Worm (Caenorhabditis elegans) whole organism, L2 larva: ENCODE measurements around the gene arv-1.

ENCODE experiments used
- alr-1 ChIP-seq: fragments of 150-350 bp; optimal IDR thresholded peaks from 2 replicates; lab custom pipeline; 2014; ENCODE audit warnings: missing biosample characterization, missing genetic modification characterization
- lin-13 ChIP-seq: fragments of 150-350 bp; optimal IDR thresholded peaks from 2 replicates; lab custom pipeline; 2014; ENCODE audit warnings: missing biosample characterization, missing genetic modification reagents, missing genetic modification characterization
- lin-39 ChIP-seq: fragments of 150-350 bp; optimal IDR thresholded peaks from 2 replicates; lab custom pipeline; 2014; ENCODE audit warnings: missing biosample characterization, missing genetic modification reagents, missing genetic modification characterization
- mdl-1 ChIP-seq, 2 experiments: fragments of 150-350 bp in 1 of 2; sonication (generic microtip) in 1 of 2; optimal IDR thresholded peaks; 2 replicates each; lab custom pipeline; 2017; ENCODE audit warnings: missing biosample characterization in 2 of 2, missing genetic modification characterization in 2 of 2
- nhr-237 ChIP-seq: fragments of 150-350 bp; optimal IDR thresholded peaks from 2 replicates; lab custom pipeline; 2014; ENCODE audit warnings: missing biosample characterization, missing genetic modification characterization
- unc-39 ChIP-seq: fragments of 150-350 bp; optimal IDR thresholded peaks from 2 replicates; lab custom pipeline; 2014; ENCODE audit warnings: missing biosample characterization, missing genetic modification characterization

ce11 chrII:10206425-10206824 is 5.8 kb upstream of the arv-1 start, which contains the start of gene T01E8.1:
- TF ChIP-seq unc-39 (tag; lab: Kevin White, UChicago) = no peak
- TF ChIP-seq nhr-237 (tag; lab: Kevin White, UChicago) = no peak
- no peak for TF ChIP-seq lin-13 (GFP tag; lab: Kevin White, UChicago)
- no peak for TF ChIP-seq lin-39
- TF ChIP-seq alr-1 = no peak
- TF ChIP-seq mdl-1 (tag; optimal IDR thresholded peaks at IDR 0.05; lab: Kevin White, UChicago) = no peak
